Fruit fly (Drosophila melanogaster) whole organism, embryonic: ENCODE results near the gene Rab9D.

Experiments
- Adf1 ChIP-seq: fragments of 200-800 bp; sonication (Bioruptor generic); IDR thresholded peaks from 2 replicates; pipeline ENCODE4 v1.3.6; 2022; ENCODE audit warnings: missing biosample characterization, missing genetic modification characterization
- Atf-2 ChIP-seq: fragments of 200-800 bp; sonication (Bioruptor generic); optimal IDR thresholded peaks from 2 replicates; lab custom pipeline; 2016; ENCODE audit warnings: missing biosample characterization, missing genetic modification characterization
- Bdp1 ChIP-seq: fragments of 200-800 bp; sonication (Bioruptor generic); optimal IDR thresholded peaks from 3 replicates; lab custom pipeline; 2016; ENCODE audit warnings: missing biosample characterization, missing genetic modification characterization
- BtbVII ChIP-seq: fragments of 200-800 bp; sonication (Bioruptor generic); optimal IDR thresholded peaks from 3 replicates; lab custom pipeline; 2017; ENCODE audit warnings: missing biosample characterization, mild to moderate bottlenecking, missing genetic modification characterization
- CG1024 ChIP-seq: fragments of 200-800 bp; sonication (Bioruptor generic); IDR thresholded peaks from 2 replicates; pipeline ENCODE4 v1.3.6; 2022; ENCODE audit warnings: missing biosample characterization, missing genetic modification characterization
- CG11723 ChIP-seq: fragments of 200-800 bp; sonication (Bioruptor generic); optimal IDR thresholded peaks from 2 replicates; lab custom pipeline; 2017; ENCODE audit warnings: missing biosample characterization, mild to moderate bottlenecking, missing genetic modification characterization
- CG12104 ChIP-seq: fragments of 200-800 bp; sonication (Bioruptor generic); optimal IDR thresholded peaks from 3 replicates; lab custom pipeline; 2016; ENCODE audit warnings: missing biosample characterization, missing genetic modification characterization
- CG12744 ChIP-seq: fragments of 200-800 bp; sonication (Bioruptor generic); optimal IDR thresholded peaks from 2 replicates; lab custom pipeline; 2016; ENCODE audit warnings: missing biosample characterization, missing genetic modification characterization
- CG1647 ChIP-seq: fragments of 200-800 bp; sonication (Bioruptor generic); optimal IDR thresholded peaks from 3 replicates; lab custom pipeline; 2016; ENCODE audit warnings: missing biosample characterization, missing genetic modification characterization
- CG16779 ChIP-seq: fragments of 200-800 bp; sonication (Bioruptor generic); IDR thresholded peaks from 2 replicates; pipeline ENCODE4 v1.3.6; 2022; ENCODE audit warnings: missing biosample characterization, missing genetic modification characterization
- CG1792 ChIP-seq: fragments of 200-800 bp; sonication (Bioruptor generic); optimal IDR thresholded peaks from 2 replicates; lab custom pipeline; 2016; ENCODE audit warnings: missing biosample characterization, missing genetic modification characterization
- CG2116 ChIP-seq: fragments of 200-800 bp; sonication (Bioruptor generic); optimal IDR thresholded peaks from 3 replicates; lab custom pipeline; 2018; ENCODE audit warnings: missing biosample characterization, mild to moderate bottlenecking, missing genetic modification characterization
- CG2120 ChIP-seq: fragments of 200-800 bp; sonication (Bioruptor generic); optimal IDR thresholded peaks from 3 replicates; lab custom pipeline; 2016; ENCODE audit warnings: missing biosample characterization, missing genetic modification characterization
- CG31224 ChIP-seq: fragments of 200-800 bp; sonication (Bioruptor generic); IDR thresholded peaks from 2 replicates; pipeline ENCODE4 v1.3.6; 2022; ENCODE audit warnings: missing biosample characterization, missing genetic modification characterization
- CG31441 ChIP-seq: fragments of 200-800 bp; sonication (Bioruptor generic); IDR thresholded peaks from 2 replicates; pipeline ENCODE4 v1.3.6; 2022; ENCODE audit warnings: missing biosample characterization, missing genetic modification characterization
- CG32772 ChIP-seq: fragments of 200-800 bp; sonication (Bioruptor generic); IDR thresholded peaks from 2 replicates; pipeline ENCODE4 v1.3.6; 2022; ENCODE audit warnings: missing biosample characterization, missing genetic modification characterization
- CG34422 ChIP-seq: fragments of 200-800 bp; sonication (Bioruptor generic); IDR thresholded peaks from 3 replicates; pipeline ENCODE4 v1.3.6; 2022; ENCODE audit warnings: missing biosample characterization, missing genetic modification characterization
- CG7271 ChIP-seq: fragments of 200-800 bp; sonication (Bioruptor generic); optimal IDR thresholded peaks from 2 replicates; lab custom pipeline; 2018; ENCODE audit warnings: missing biosample characterization, mild to moderate bottlenecking, missing genetic modification characterization, moderate library complexity
- Drgx ChIP-seq: fragments of 200-800 bp; sonication (Bioruptor generic); IDR thresholded peaks from 2 replicates; pipeline ENCODE4 v1.3.6; 2022; ENCODE audit warnings: missing biosample characterization, missing genetic modification characterization
- E2f2 ChIP-seq: fragments of 200-800 bp; sonication (Bioruptor generic); IDR thresholded peaks from 2 replicates; pipeline ENCODE4 v1.3.6; 2022; ENCODE audit warnings: missing biosample characterization, missing genetic modification characterization
- Fer3 ChIP-seq: fragments of 200-800 bp; sonication (Bioruptor generic); optimal IDR thresholded peaks from 2 replicates; lab custom pipeline; 2018; ENCODE audit warnings: missing biosample characterization, mild to moderate bottlenecking, missing genetic modification characterization, moderate library complexity
- Hsf ChIP-seq: fragments of 200-800 bp; sonication (Bioruptor generic); optimal IDR thresholded peaks from 3 replicates; lab custom pipeline; 2016; ENCODE audit warnings: missing biosample characterization, missing genetic modification characterization
- Jarid2 ChIP-seq: fragments of 200-800 bp; sonication (Bioruptor generic); optimal IDR thresholded peaks from 3 replicates; lab custom pipeline; 2017; ENCODE audit warnings: mild to moderate bottlenecking, missing biosample characterization, missing genetic modification reagents, missing genetic modification characterization
- MTF-1 ChIP-seq: fragments of 200-800 bp; sonication (Bioruptor generic); optimal IDR thresholded peaks from 2 replicates; lab custom pipeline; 2018; ENCODE audit warnings: missing biosample characterization, mild to moderate bottlenecking, missing genetic modification characterization, borderline replicate concordance
- Max ChIP-seq: fragments of 200-800 bp; sonication (Bioruptor generic); optimal IDR thresholded peaks from 2 replicates; lab custom pipeline; 2016; ENCODE audit warnings: missing biosample characterization, mild to moderate bottlenecking, missing genetic modification characterization
- NC2α ChIP-seq: fragments of 200-800 bp; sonication (Bioruptor generic); optimal IDR thresholded peaks from 2 replicates; lab custom pipeline; 2016; ENCODE audit warnings: missing biosample characterization, missing genetic modification characterization
- NfI ChIP-seq: fragments of 200-800 bp; sonication (Bioruptor generic); optimal IDR thresholded peaks from 3 replicates; lab custom pipeline; 2018; ENCODE audit warnings: missing biosample characterization, mild to moderate bottlenecking, missing genetic modification characterization, moderate library complexity
- Scr ChIP-seq: fragments of 200-800 bp; sonication (Bioruptor generic); IDR thresholded peaks from 2 replicates; pipeline ENCODE4 v1.3.6; 2022; ENCODE audit warnings: missing biosample characterization, missing genetic modification characterization; ENCODE audit not compliant: partially characterized antibody
- Ssrp ChIP-seq: fragments of 200-800 bp; sonication (Bioruptor generic); optimal IDR thresholded peaks from 2 replicates; lab custom pipeline; 2018; ENCODE audit warnings: missing biosample characterization, mild to moderate bottlenecking, missing genetic modification characterization, moderate library complexity
- Stat92E ChIP-seq, 3 experiments: fragments of >200 bp in 2 of 3; fragments of 200-800 bp in 1 of 3; sonication (Bioruptor generic) in 1 of 3; optimal IDR thresholded peaks; 2 replicates each; lab custom pipeline; 2017 to 2019; ENCODE audit warnings: missing biosample characterization in 3 of 3, missing genetic modification characterization in 3 of 3, mild to moderate bottlenecking in 1 of 3, moderate library complexity in 1 of 3
- Usf ChIP-seq: fragments of 200-800 bp; sonication (Bioruptor generic); optimal IDR thresholded peaks from 2 replicates; lab custom pipeline; 2017; ENCODE audit warnings: missing genotype, missing biosample characterization, missing genetic modification characterization
- danr ChIP-seq: fragments of 200-800 bp; sonication (Bioruptor generic); IDR thresholded peaks from 2 replicates; pipeline ENCODE4 v1.3.6; 2022; ENCODE audit warnings: missing biosample characterization, missing genetic modification characterization
- fu2 ChIP-seq: fragments of 200-800 bp; sonication (Bioruptor generic); optimal IDR thresholded peaks from 2 replicates; lab custom pipeline; 2016; ENCODE audit warnings: missing biosample characterization, missing genetic modification characterization
- grau ChIP-seq: fragments of 200-800 bp; optimal IDR thresholded peaks from 3 replicates; lab custom pipeline; 2019; ENCODE audit warnings: missing biosample characterization, mild to moderate bottlenecking, missing genetic modification characterization, moderate library complexity
- h ChIP-seq: fragments of >200 bp; optimal IDR thresholded peaks from 2 replicates; lab custom pipeline; 2017
- jumu ChIP-seq: fragments of 200-800 bp; sonication (Bioruptor generic); optimal IDR thresholded peaks from 3 replicates; lab custom pipeline; 2016; ENCODE audit warnings: missing biosample characterization, missing genetic modification characterization
- kni ChIP-seq: fragments of 200-800 bp; sonication (Bioruptor generic); optimal IDR thresholded peaks from 3 replicates; lab custom pipeline; 2017; ENCODE audit warnings: mild to moderate bottlenecking, missing biosample characterization, missing genetic modification reagents, missing genetic modification characterization
- lilli ChIP-seq: fragments of 200-800 bp; sonication (Bioruptor generic); optimal IDR thresholded peaks from 3 replicates; lab custom pipeline; 2016; ENCODE audit warnings: missing biosample characterization, missing genetic modification characterization
- lola ChIP-seq, 3 experiments: fragments of >200 bp in 2 of 3; fragments of 200-800 bp in 1 of 3; sonication (Bioruptor generic) in 1 of 3; optimal IDR thresholded peaks; 2 replicates each; lab custom pipeline; 2017 to 2019; ENCODE audit warnings: missing biosample characterization in 3 of 3, missing genetic modification characterization in 3 of 3, mild to moderate bottlenecking in 1 of 3, moderate library complexity in 1 of 3
- mam ChIP-seq: fragments of 200-800 bp; sonication (Bioruptor generic); optimal IDR thresholded peaks from 3 replicates; lab custom pipeline; 2016; ENCODE audit warnings: missing biosample characterization, missing genetic modification characterization
- mirr ChIP-seq: fragments of 200-800 bp; sonication (Bioruptor generic); optimal IDR thresholded peaks from 3 replicates; lab custom pipeline; 2018; ENCODE audit warnings: missing biosample characterization, mild to moderate bottlenecking, missing genetic modification characterization
- nerfin-2 ChIP-seq: fragments of 200-800 bp; sonication (Bioruptor generic); IDR thresholded peaks from 2 replicates; pipeline ENCODE4 v1.3.6; 2022; ENCODE audit warnings: missing biosample characterization, missing genetic modification characterization; ENCODE audit not compliant: partially characterized antibody
- otp ChIP-seq: fragments of 200-800 bp; sonication (Bioruptor generic); IDR thresholded peaks from 3 replicates; pipeline ENCODE4, ENCODE4 v1.3.6; 2022; ENCODE audit warnings: missing biosample characterization, missing genetic modification characterization
- prd ChIP-seq, 3 experiments: fragments of >200 bp in 2 of 3; fragments of 200-800 bp in 1 of 3; sonication (Bioruptor generic) in 1 of 3; optimal IDR thresholded peaks in 2 of 3; IDR thresholded peaks in 1 of 3; 2 replicates in 2 of 3; 3 replicates in 1 of 3; pipeline versions ENCODE4 v1.3.6 to Lab custom; 2017 to 2022; ENCODE audit warnings: missing biosample characterization in 1 of 3, missing genetic modification characterization in 1 of 3
- scrt ChIP-seq: fragments of 200-800 bp; sonication (Bioruptor generic); optimal IDR thresholded peaks from 2 replicates; lab custom pipeline; 2018; ENCODE audit warnings: missing biosample characterization, mild to moderate bottlenecking, missing genetic modification characterization, moderate library complexity
- sens ChIP-seq: fragments of 200-800 bp; sonication (Bioruptor generic); peaks from one replicate; lab custom pipeline; 2016; ENCODE audit warnings: missing biosample characterization, missing genetic modification characterization
- sqz ChIP-seq: fragments of 200-800 bp; sonication (Bioruptor generic); optimal IDR thresholded peaks from 3 replicates; lab custom pipeline; 2018; ENCODE audit warnings: missing biosample characterization, mild to moderate bottlenecking, missing genetic modification characterization
- tup ChIP-seq: fragments of 200-800 bp; sonication (Bioruptor generic); optimal IDR thresholded peaks from 2 replicates; lab custom pipeline; 2016; ENCODE audit warnings: missing biosample characterization, mild to moderate bottlenecking, missing genetic modification characterization, moderate library complexity
- vfl ChIP-seq: fragments of 200-800 bp; sonication (Bioruptor generic); optimal IDR thresholded peaks from 2 replicates; lab custom pipeline; 2016; ENCODE audit warnings: missing biosample characterization, missing genetic modification characterization

The Rab9D gene

dm6 chrX:10602057-10602764, 13.3 kb downstream of the Rab9D start, which contains the start of gene CG1628 (continued):
- TF ChIP-seq NfI (GFP tag; lab: Kevin White, UChicago) (no peak), Fer3 (tag; lab: Kevin White, UChicago) (peak; percentile 25), scrt (peak; percentile 7), prd (optimal IDR thresholded peaks at IDR 0.05; lab: Kevin White, UChicago) (no peak), prd (GFP tag; IDR thresholded peaks at IDR 0.05; lab: Robert Waterston, UW) (no peak), jumu (no peak), CG2120 (no peak), Drgx (GFP tag; lab: Robert Waterston, UW) (peak; percentile 33; the same call in 1 of the 2 replicates), nerfin-2 (peak; percentile 39), CG12744 (GFP tag; lab: Kevin White, UChicago) (peak; percentile 48), danr (GFP tag; lab: Robert Waterston, UW) (no peak), CG1792 (GFP tag; lab: Kevin White, UChicago) (peak; percentile 3), CG7271 (tag; lab: Kevin White, UChicago) (no peak), CG11723 (GFP tag; lab: Kevin White, UChicago) (no peak), grau (tag; lab: Kevin White, UChicago) (peak; percentile 11), Usf (GFP tag; lab: Kevin White, UChicago) (no peak), tup (GFP tag; lab: Kevin White, UChicago) (no peak), CG31224 (no peak), Scr (GFP tag; lab: Robert Waterston, UW) (peak; percentile 58), Stat92E (GFP tag; optimal IDR thresholded peaks at IDR 0.05; lab: Kevin White, UChicago) (no peak), Bdp1 (GFP tag; lab: Kevin White, UChicago) (no peak), Ssrp (tag; lab: Kevin White, UChicago) (peak; percentile 1), Max (GFP tag; lab: Kevin White, UChicago) (no peak), lilli (GFP tag; lab: Kevin White, UChicago) (no peak), CG34422 (peak; percentile 60; the same call in 1 of the 3 replicates), Atf-2 (GFP tag; lab: Kevin White, UChicago) (no peak), CG32772 (GFP tag; lab: Robert Waterston, UW) (no peak), Jarid2 (GFP tag; lab: Kevin White, UChicago) (peak; percentile 48), otp (GFP tag; lab: Robert Waterston, UW) (0 out of 3 replicates have a peak, but pooled peaks have one; percentile 13), vfl (GFP tag; lab: Kevin White, UChicago) (no peak), sqz (GFP tag; lab: Kevin White, UChicago) (no peak), kni (GFP tag; lab: Kevin White, UChicago) (peak; percentile 86), NC2α (GFP tag; lab: Kevin White, UChicago) (peak; percentile 14), Hsf (GFP tag; lab: Kevin White, UChicago) (no peak), CG16779 (GFP tag; lab: Robert Waterston, UW) (no peak), MTF-1 (GFP tag; lab: Kevin White, UChicago) (peak; percentile 22), lola (GFP tag; optimal IDR thresholded peaks at IDR 0.05; lab: Kevin White, UChicago) (peak in 1 of 3 experiments; percentile 13), fu2 (no peak), CG2116 (no peak), CG1647 (GFP tag; lab: Kevin White, UChicago) (no peak), mam (no peak), CG31441 (no peak; the same call in 1 of the 2 replicates), sens (GFP tag; lab: Kevin White, UChicago) (no peak), CG12104 (no peak), Adf1 (GFP tag; lab: Robert Waterston, UW) (peak; percentile 99), BtbVII (GFP tag; lab: Kevin White, UChicago) (no peak), E2f2 (no peak), CG1024 (GFP tag; lab: Robert Waterston, UW) (peak; percentile 31; the same call in 1 of the 2 replicates), h (lab: Kevin White, UChicago) (no peak), mirr (GFP tag; lab: Kevin White, UChicago) (peak; percentile 38)
